Worm (Caenorhabditis elegans) whole organism, young adult: ENCODE results near the gene rnh-1.1.

Experiments used
- bed-2 ChIP-seq: fragments of 200-800 bp; sonication (Bioruptor generic); IDR thresholded peaks from 2 replicates; pipeline ENCODE4 v1.3.6; 2022; ENCODE audit warnings: missing genetic modification reagents, missing genetic modification characterization, missing compliant biosample characterization
- ceh-58 ChIP-seq: fragments of 200-800 bp; sonication (Bioruptor generic); IDR thresholded peaks from 2 replicates; pipeline ENCODE4 v1.3.6; 2022; ENCODE audit warnings: missing genetic modification characterization, missing compliant biosample characterization
- dpl-1 ChIP-seq: fragments of 150-350 bp; optimal IDR thresholded peaks from 2 replicates; lab custom pipeline; 2014; ENCODE audit warnings: missing biosample characterization, missing genetic modification reagents, missing genetic modification characterization
- lin-26 ChIP-seq: fragments of 200-800 bp; sonication (Bioruptor generic); IDR thresholded peaks from 2 replicates; pipeline ENCODE4 v1.3.6; 2022; ENCODE audit warnings: missing genetic modification reagents, missing genetic modification characterization, missing compliant biosample characterization
- madf-10 ChIP-seq: sonication (generic microtip); optimal IDR thresholded peaks from 2 replicates; lab custom pipeline; 2016; ENCODE audit warnings: mild to moderate bottlenecking, missing genetic modification characterization, missing compliant biosample characterization
- snpc-4 ChIP-seq, 5 experiments: fragments of 150-350 bp in 1 of 5; sonication (generic microtip) in 4 of 5; optimal IDR thresholded peaks; 2 replicates each; lab custom pipeline; 2014 to 2018; ENCODE audit warnings: missing genetic modification characterization in 5 of 5, missing biosample characterization in 3 of 5, antibody characterized with exemption in 2 of 5, mild to moderate bottlenecking in 2 of 5, missing compliant biosample characterization in 2 of 5, missing genotype in 2 of 5, moderate library complexity in 2 of 5, missing genetic modification reagents in 1 of 5

DNA sequence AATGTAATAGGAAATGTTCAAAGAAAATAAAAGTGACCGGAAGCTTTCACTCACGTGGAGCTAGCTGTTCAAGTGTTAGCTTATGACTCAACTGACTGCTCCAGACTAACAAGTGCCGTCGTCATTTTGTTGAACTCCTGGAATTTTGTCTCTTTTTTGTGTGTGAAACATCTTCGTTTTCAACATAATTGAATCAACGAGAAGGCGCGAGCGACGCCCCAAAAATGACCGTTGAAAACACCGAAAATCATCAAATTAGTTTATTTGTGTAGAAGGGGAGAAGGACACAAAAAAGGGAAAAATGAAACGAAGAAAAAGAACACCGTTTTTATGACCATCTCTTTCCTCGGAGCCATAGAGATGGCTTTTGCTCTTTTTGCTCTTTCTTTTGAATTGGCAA lies 29.9 kb downstream of the rnh-1.1 start, which contains the start of gene ZK1290.14:
- TF ChIP-seq dpl-1 (GFP tag; lab: Kevin White, UChicago) (no peak), bed-2 (GFP tag; lab: Robert Waterston, UW) (no peak), ceh-58 (GFP tag; lab: Robert Waterston, UW) (no peak), madf-10 (tag; lab: Kevin White, UChicago) (no peak), snpc-4 (GFP tag; optimal IDR thresholded peaks at IDR 0.05; lab: Kevin White, UChicago) (no peak), snpc-4 (tag; optimal IDR thresholded peaks at IDR 0.05; lab: Kevin White, UChicago) (no peak), lin-26 (GFP tag; lab: Robert Waterston, UW) (no peak)
